Worm (Caenorhabditis elegans) whole organism, young adult: ENCODE measurements around the gene dhgd-1.

Experiments used
- F49E8.2 ChIP-seq: sonication (generic microtip); optimal IDR thresholded peaks from 3 replicates; lab custom pipeline; 2017; ENCODE audit warnings: missing genetic modification characterization, mild to moderate bottlenecking, missing compliant biosample characterization, antibody characterized with exemption, moderate library complexity; ENCODE audit not compliant: insufficient read depth
- F57C9.4 ChIP-seq: sonication (generic microtip); optimal IDR thresholded peaks from 2 replicates; lab custom pipeline; 2017; ENCODE audit warnings: mild to moderate bottlenecking, missing genetic modification characterization, missing compliant biosample characterization
- Y67H2A.10 ChIP-seq: fragments of 200-800 bp; sonication (Bioruptor generic); conservative IDR thresholded peaks from 2 replicates; pipeline ENCODE4 v1.3.6; 2022; ENCODE audit warnings: missing genetic modification reagents, missing genetic modification characterization, missing compliant biosample characterization
- ama-1 ChIP-seq, 3 experiments: fragments of 150-350 bp in 1 of 3; sonication (generic microtip) in 2 of 3; optimal IDR thresholded peaks; 2 replicates each; lab custom pipeline; 2014 to 2018; ENCODE audit warnings: missing biosample characterization in 2 of 3, missing genetic modification characterization in 2 of 3, missing genetic modification reagents in 2 of 3
- athp-1 ChIP-seq: sonication (generic microtip); optimal IDR thresholded peaks from 2 replicates; lab custom pipeline; 2017; ENCODE audit warnings: mild to moderate bottlenecking, missing genetic modification characterization, missing compliant biosample characterization
- ceh-100 ChIP-seq: fragments of 200-800 bp; sonication (Bioruptor generic); IDR thresholded peaks from 2 replicates; pipeline ENCODE4 v1.3.6; 2022; ENCODE audit warnings: missing genetic modification reagents, missing genetic modification characterization, missing compliant biosample characterization
- egl-44 ChIP-seq: fragments of 200-800 bp; sonication (Bioruptor generic); IDR thresholded peaks from 2 replicates; pipeline ENCODE4 v1.3.6; 2022; ENCODE audit warnings: missing genetic modification reagents, missing genetic modification characterization, missing compliant biosample characterization
- lin-26 ChIP-seq: fragments of 200-800 bp; sonication (Bioruptor generic); IDR thresholded peaks from 2 replicates; pipeline ENCODE4 v1.3.6; 2022; ENCODE audit warnings: missing genetic modification reagents, missing genetic modification characterization, missing compliant biosample characterization
- madf-3 ChIP-seq: fragments of 200-800 bp; sonication (Bioruptor generic); IDR thresholded peaks from 2 replicates; pipeline ENCODE4 v1.3.6; 2022; ENCODE audit warnings: missing genetic modification reagents, missing genetic modification characterization, missing compliant biosample characterization
- mcd-1 ChIP-seq: fragments of 200-800 bp; sonication (Bioruptor generic); IDR thresholded peaks from 2 replicates; pipeline ENCODE4 v1.3.6; 2022; ENCODE audit warnings: missing genetic modification reagents, missing genetic modification characterization, missing compliant biosample characterization
- nhr-27 ChIP-seq: fragments of 200-800 bp; sonication (Bioruptor generic); optimal IDR thresholded peaks from 2 replicates; lab custom pipeline; 2018; ENCODE audit warnings: mild to moderate bottlenecking, missing genetic modification characterization, moderate library complexity, missing compliant biosample characterization
- pha-4 ChIP-seq: fragments of 150-350 bp; sonication (generic microtip); optimal IDR thresholded peaks from 2 replicates; lab custom pipeline; 2014; ENCODE audit warnings: missing biosample characterization, missing genetic modification reagents, missing genetic modification characterization

ce11 chrII:11521300-11521699 lies 30.6 kb downstream of the dhgd-1 start, which contains the start of gene Y62F5A.10:
- no peak for TF ChIP-seq pha-4 (tag; lab: Kevin White, UChicago)
- TF ChIP-seq mcd-1 (GFP tag; lab: Robert Waterston, UW): no peak
- no peak for TF ChIP-seq madf-3 (GFP tag; lab: Robert Waterston, UW)
- TF ChIP-seq F57C9.4 (tag; lab: Kevin White, UChicago): no peak
- TF ChIP-seq F49E8.2 (tag; lab: Kevin White, UChicago): no peak
- TF ChIP-seq ceh-100 (GFP tag; lab: Robert Waterston, UW): no peak
- no peak for TF ChIP-seq Y67H2A.10 (GFP tag; lab: Robert Waterston, UW)
- no peak for TF ChIP-seq ama-1 (optimal IDR thresholded peaks at IDR 0.05; lab: Kevin White, UChicago)
- no peak for TF ChIP-seq ama-1 (GFP tag; optimal IDR thresholded peaks at IDR 0.05; lab: Kevin White, UChicago)
- no peak for TF ChIP-seq nhr-27 (tag; lab: Kevin White, UChicago)
- no peak for TF ChIP-seq lin-26
- TF ChIP-seq athp-1 (tag; lab: Kevin White, UChicago): no peak
- no peak for TF ChIP-seq egl-44 (GFP tag; lab: Robert Waterston, UW)
